Worm (Caenorhabditis elegans) whole organism, L4 larva: ENCODE data around the gene grd-8.

Source experiments
- R02D3.7 ChIP-seq: fragments of 150-350 bp; sonication (generic microtip); optimal IDR thresholded peaks from 3 replicates; lab custom pipeline; 2014; ENCODE audit warnings: missing biosample characterization, missing genetic modification characterization
- T20F7.1 ChIP-seq: fragments of 200-800 bp; sonication (Bioruptor generic); optimal IDR thresholded peaks from 2 replicates; lab custom pipeline; 2018; ENCODE audit warnings: mild to moderate bottlenecking, missing genetic modification characterization, missing compliant biosample characterization
- Y105C5A.15 ChIP-seq: fragments of 200-800 bp; sonication (Bioruptor generic); IDR thresholded peaks from 2 replicates; pipeline ENCODE4 v1.3.6; 2022; ENCODE audit warnings: missing genetic modification characterization, missing compliant biosample characterization
- Y5F2A.4 ChIP-seq: fragments of 200-800 bp; sonication (Bioruptor generic); optimal IDR thresholded peaks from 2 replicates; lab custom pipeline; 2018; ENCODE audit warnings: mild to moderate bottlenecking, missing genetic modification characterization, missing compliant biosample characterization
- ZK337.2 ChIP-seq: fragments of 200-800 bp; sonication (Bioruptor generic); IDR thresholded peaks from 2 replicates; pipeline ENCODE4 v1.3.6; 2022; ENCODE audit warnings: missing genetic modification reagents, missing genetic modification characterization, missing compliant biosample characterization
- ZK546.5 ChIP-seq, 2 experiments: sonication (generic microtip); optimal IDR thresholded peaks; 2 replicates each; lab custom pipeline; 2017; ENCODE audit warnings: missing biosample characterization in 2 of 2, missing genetic modification characterization in 2 of 2
- arid-1 ChIP-seq: fragments of 200-800 bp; sonication (Bioruptor generic); conservative IDR thresholded peaks from 2 replicates; pipeline ENCODE4 v1.3.6; 2022; ENCODE audit warnings: missing genetic modification reagents, missing genetic modification characterization, missing compliant biosample characterization
- ceh-28 ChIP-seq: fragments of 150-350 bp; optimal IDR thresholded peaks from 2 replicates; lab custom pipeline; 2014; ENCODE audit warnings: missing biosample characterization, missing genetic modification reagents, missing genetic modification characterization
- ceh-32 ChIP-seq: sonication (generic microtip); optimal IDR thresholded peaks from 2 replicates; lab custom pipeline; 2016; ENCODE audit warnings: mild to moderate bottlenecking, missing genetic modification characterization, missing compliant biosample characterization; ENCODE audit not compliant: poor library complexity
- ceh-82 ChIP-seq: sonication (generic microtip); optimal IDR thresholded peaks from 2 replicates; lab custom pipeline; 2017; ENCODE audit warnings: missing biosample characterization, missing genetic modification characterization
- cey-2 ChIP-seq: sonication (generic microtip); optimal IDR thresholded peaks from 3 replicates; lab custom pipeline; 2017; ENCODE audit warnings: missing genetic modification characterization, mild to moderate bottlenecking, missing compliant biosample characterization, antibody characterized with exemption, borderline replicate concordance; ENCODE audit not compliant: insufficient read depth
- daf-16 ChIP-seq, 3 experiments: sonication (generic microtip); optimal IDR thresholded peaks; 2 replicates each; lab custom pipeline; 2016 to 2017; ENCODE audit warnings: missing genetic modification characterization in 3 of 3, missing genetic modification reagents in 3 of 3, mild to moderate bottlenecking in 2 of 3, missing compliant biosample characterization in 2 of 3, missing biosample characterization in 1 of 3, moderate library complexity in 1 of 3
- dmd-8 ChIP-seq: fragments of 200-800 bp; sonication (Bioruptor generic); IDR thresholded peaks from 2 replicates; pipeline ENCODE4 v1.3.6; 2022; ENCODE audit warnings: missing genetic modification characterization, missing compliant biosample characterization
- dmd-9 ChIP-seq: fragments of 200-800 bp; sonication (Bioruptor generic); IDR thresholded peaks from 2 replicates; pipeline ENCODE4 v1.3.6; 2022; ENCODE audit warnings: missing genetic modification reagents, missing genetic modification characterization, missing compliant biosample characterization
- dpl-1 ChIP-seq: fragments of 150-350 bp; optimal IDR thresholded peaks from 2 replicates; lab custom pipeline; 2014; ENCODE audit warnings: missing biosample characterization, missing genetic modification reagents, missing genetic modification characterization
- egl-27 ChIP-seq: sonication (generic microtip); optimal IDR thresholded peaks from 3 replicates; lab custom pipeline; 2017; ENCODE audit warnings: missing biosample characterization, missing genetic modification reagents, missing genetic modification characterization
- fkh-10 ChIP-seq: fragments of 150-350 bp; optimal IDR thresholded peaks from 2 replicates; lab custom pipeline; 2014; ENCODE audit warnings: missing biosample characterization, missing genetic modification reagents, missing genetic modification characterization
- gei-8 ChIP-seq: fragments of 200-800 bp; sonication (Bioruptor generic); optimal IDR thresholded peaks from 2 replicates; lab custom pipeline; 2018; ENCODE audit warnings: mild to moderate bottlenecking, missing genetic modification characterization, missing compliant biosample characterization
- hlh-11 ChIP-seq: fragments of 200-800 bp; sonication (Bioruptor generic); optimal IDR thresholded peaks from 2 replicates; lab custom pipeline; 2018; ENCODE audit warnings: mild to moderate bottlenecking, missing genetic modification characterization, missing compliant biosample characterization
- hmg-1.1 ChIP-seq: fragments of 200-800 bp; sonication (Bioruptor generic); IDR thresholded peaks from 2 replicates; pipeline ENCODE4 v1.3.6; 2022; ENCODE audit warnings: missing genetic modification reagents, missing genetic modification characterization, missing compliant biosample characterization
- lin-1 ChIP-seq: fragments of 200-800 bp; sonication (Bioruptor generic); IDR thresholded peaks from 2 replicates; pipeline ENCODE4 v1.3.6; 2022; ENCODE audit warnings: missing genetic modification reagents, missing genetic modification characterization, missing compliant biosample characterization
- lin-29 ChIP-seq: fragments of 200-800 bp; sonication (Bioruptor generic); IDR thresholded peaks from 2 replicates; pipeline ENCODE4 v1.3.6; 2022; ENCODE audit warnings: missing genetic modification reagents, missing genetic modification characterization, missing compliant biosample characterization
- lin-39 ChIP-seq: fragments of 150-350 bp; optimal IDR thresholded peaks from 2 replicates; lab custom pipeline; 2014; ENCODE audit warnings: missing biosample characterization, missing genetic modification reagents, missing genetic modification characterization
- lir-3 ChIP-seq: sonication (generic microtip); optimal IDR thresholded peaks from 2 replicates; lab custom pipeline; 2016; ENCODE audit warnings: mild to moderate bottlenecking, missing genetic modification characterization, missing compliant biosample characterization
- madf-9 ChIP-seq: fragments of 200-800 bp; sonication (Bioruptor generic); conservative IDR thresholded peaks from 2 replicates; pipeline ENCODE4 v1.3.6; 2022; ENCODE audit warnings: missing genetic modification reagents, missing genetic modification characterization, missing compliant biosample characterization
- mdt-29 ChIP-seq: fragments of 200-800 bp; sonication (Bioruptor generic); IDR thresholded peaks from 2 replicates; pipeline ENCODE4 v1.3.6; 2022; ENCODE audit warnings: missing genetic modification reagents, missing genetic modification characterization, missing compliant biosample characterization
- mep-1 ChIP-seq: fragments of 150-350 bp; sonication (generic microtip); optimal IDR thresholded peaks from 3 replicates; lab custom pipeline; 2014; ENCODE audit warnings: missing biosample characterization, missing genetic modification characterization
- mes-2 ChIP-seq: sonication (generic microtip); optimal IDR thresholded peaks from 2 replicates; lab custom pipeline; 2016; ENCODE audit warnings: missing genotype, mild to moderate bottlenecking, missing genetic modification characterization, missing compliant biosample characterization; ENCODE audit not compliant: poor library complexity, severe bottlenecking
- mxl-2 ChIP-seq: fragments of 200-800 bp; sonication (Bioruptor generic); conservative IDR thresholded peaks from 2 replicates; pipeline ENCODE4 v1.3.6; 2022; ENCODE audit warnings: missing genetic modification reagents, missing genetic modification characterization, missing compliant biosample characterization
- nhr-111 ChIP-seq: fragments of 200-800 bp; sonication (Bioruptor generic); optimal IDR thresholded peaks from 2 replicates; lab custom pipeline; 2018; ENCODE audit warnings: mild to moderate bottlenecking, missing genetic modification characterization, missing compliant biosample characterization
- nhr-237 ChIP-seq: sonication (generic microtip); optimal IDR thresholded peaks from 2 replicates; lab custom pipeline; 2017; ENCODE audit warnings: missing biosample characterization, missing genetic modification characterization
- nhr-28 ChIP-seq: fragments of 150-350 bp; optimal IDR thresholded peaks from 2 replicates; lab custom pipeline; 2014; ENCODE audit warnings: missing biosample characterization, missing genetic modification characterization
- nhr-41 ChIP-seq: fragments of 200-800 bp; sonication (Bioruptor generic); IDR thresholded peaks from 2 replicates; pipeline ENCODE4 v1.3.6; 2022; ENCODE audit warnings: missing genetic modification reagents, missing genetic modification characterization, missing compliant biosample characterization
- nhr-42 ChIP-seq: fragments of 200-800 bp; sonication (Bioruptor generic); IDR thresholded peaks from 2 replicates; pipeline ENCODE4 v1.3.6; 2022; ENCODE audit warnings: missing genetic modification characterization, missing compliant biosample characterization
- nhr-77 ChIP-seq: fragments of 150-350 bp; optimal IDR thresholded peaks from 2 replicates; lab custom pipeline; 2014; ENCODE audit warnings: missing biosample characterization, missing genetic modification characterization
- pha-4 ChIP-seq, 2 experiments: fragments of 150-350 bp in 1 of 2; fragments of 200-800 bp in 1 of 2; sonication (Bioruptor generic) in 1 of 2; IDR thresholded peaks in 1 of 2; optimal IDR thresholded peaks in 1 of 2; 2 replicates each; pipeline versions ENCODE4 v1.3.6 to Lab custom; 2014 to 2022; ENCODE audit warnings: missing genetic modification characterization in 2 of 2, missing genetic modification reagents in 2 of 2, missing biosample characterization in 1 of 2, missing compliant biosample characterization in 1 of 2
- saeg-2 ChIP-seq: fragments of 200-800 bp; sonication (Bioruptor generic); IDR thresholded peaks from 2 replicates; pipeline ENCODE4 v1.3.6; 2022; ENCODE audit warnings: missing genetic modification reagents, missing genetic modification characterization, missing compliant biosample characterization
- sdz-12 ChIP-seq: fragments of 200-800 bp; sonication (Bioruptor generic); optimal IDR thresholded peaks from 2 replicates; lab custom pipeline; 2018; ENCODE audit warnings: mild to moderate bottlenecking, missing genetic modification characterization, missing compliant biosample characterization
- snpc-1.2 ChIP-seq: fragments of 200-800 bp; sonication (Bioruptor generic); IDR thresholded peaks from 2 replicates; pipeline ENCODE4 v1.3.6; 2022; ENCODE audit warnings: missing genetic modification reagents, missing genetic modification characterization, missing compliant biosample characterization
- snpc-4 ChIP-seq: fragments of 150-350 bp; optimal IDR thresholded peaks from 2 replicates; lab custom pipeline; 2014; ENCODE audit warnings: missing biosample characterization, missing genetic modification characterization
- spr-1 ChIP-seq: sonication (generic microtip); optimal IDR thresholded peaks from 2 replicates; lab custom pipeline; 2016; ENCODE audit warnings: mild to moderate bottlenecking, missing genetic modification characterization, missing compliant biosample characterization
- tag-97 ChIP-seq: fragments of 200-800 bp; sonication (Bioruptor generic); IDR thresholded peaks from 2 replicates; pipeline ENCODE4 v1.3.6; 2022; ENCODE audit warnings: missing genetic modification characterization, missing compliant biosample characterization
- tra-1 ChIP-seq: fragments of 200-800 bp; sonication (Bioruptor generic); IDR thresholded peaks from 2 replicates; pipeline ENCODE4 v1.3.6; 2022; ENCODE audit warnings: missing genetic modification reagents, missing genetic modification characterization, missing compliant biosample characterization
- unc-130 ChIP-seq: sonication (generic microtip); optimal IDR thresholded peaks from 2 replicates; lab custom pipeline; 2016; ENCODE audit warnings: missing genetic modification reagents, missing genetic modification characterization, missing compliant biosample characterization
- unc-39 ChIP-seq: sonication (generic microtip); optimal IDR thresholded peaks from 2 replicates; lab custom pipeline; 2017; ENCODE audit warnings: missing biosample characterization, missing genetic modification characterization
- unc-62 ChIP-seq, 3 experiments: fragments of 150-350 bp in 1 of 3; sonication (generic microtip); optimal IDR thresholded peaks in 2 of 3; peaks in 1 of 3; 1 replicate in 1 of 3; 2 replicates in 2 of 3; lab custom pipeline; 2014 to 2017; ENCODE audit warnings: missing biosample characterization in 3 of 3, missing genetic modification characterization in 3 of 3, missing genetic modification reagents in 3 of 3, missing genotype in 1 of 3

Gene grd-8

ce11 chrV:7854603-7855002 lies 12.3 kb downstream of the grd-8 start, which contains the start of the genes C37C3.9 and C37C3.18 (continued):
- no peak for TF ChIP-seq mdt-29 (GFP tag; lab: Robert Waterston, UW)
- no peak for TF ChIP-seq Y5F2A.4 (GFP tag; lab: Kevin White, UChicago)
- no peak for TF ChIP-seq unc-130 (GFP tag; lab: Kevin White, UChicago)
- TF ChIP-seq sdz-12, result no peak
- no peak for TF ChIP-seq Y105C5A.15 (GFP tag; lab: Robert Waterston, UW)
- no peak for TF ChIP-seq cey-2 (tag; lab: Kevin White, UChicago)
- no peak for TF ChIP-seq tag-97 (GFP tag; lab: Robert Waterston, UW)
- no peak for TF ChIP-seq nhr-111 (GFP tag; lab: Kevin White, UChicago)
- TF ChIP-seq mep-1 (tag; lab: Kevin White, UChicago), result peak; percentile 78
- no peak for TF ChIP-seq saeg-2 (GFP tag; lab: Robert Waterston, UW)
- peak; percentile 35; the same call in 1 of the 2 replicates for TF ChIP-seq nhr-42 (GFP tag; lab: Robert Waterston, UW)
- TF ChIP-seq nhr-237 (tag; lab: Kevin White, UChicago), result no peak
- TF ChIP-seq gei-8 (GFP tag; lab: Kevin White, UChicago), result no peak
- no peak for TF ChIP-seq ZK337.2 (GFP tag; lab: Robert Waterston, UW)
- no peak for TF ChIP-seq madf-9 (GFP tag; lab: Robert Waterston, UW)
- TF ChIP-seq egl-27, result no peak
- no peak for TF ChIP-seq ceh-28
- TF ChIP-seq ceh-82 (tag; lab: Kevin White, UChicago), result no peak
- TF ChIP-seq hmg-1.1, result peak; percentile 90

ce11 chrV:7855382-7855994 lies 13.2 kb downstream of the grd-8 start, which contains the start of gene C37C3.2:
Gene C37C3.2 (plus strand): TSS chrV:7855944.
- no peak for TF ChIP-seq nhr-41 (GFP tag; lab: Robert Waterston, UW)
- TF ChIP-seq fkh-10 (GFP tag; lab: Kevin White, UChicago), result no peak
- no peak for TF ChIP-seq lin-29
- no peak for TF ChIP-seq Y5F2A.4 (GFP tag; lab: Kevin White, UChicago)
- peak; percentile 34 for TF ChIP-seq T20F7.1 (GFP tag; lab: Kevin White, UChicago)
- TF ChIP-seq lir-3, result no peak
- TF ChIP-seq lin-1, result no peak
- no peak for TF ChIP-seq snpc-4 (tag; lab: Kevin White, UChicago)
- TF ChIP-seq ZK546.5 (tag; optimal IDR thresholded peaks at IDR 0.05; lab: Kevin White, UChicago), result no peak
- TF ChIP-seq hlh-11 (tag; lab: Kevin White, UChicago), result no peak
- no peak for TF ChIP-seq tag-97 (GFP tag; lab: Robert Waterston, UW)
- no peak for TF ChIP-seq tra-1
- TF ChIP-seq nhr-77 (tag; lab: Kevin White, UChicago), result peak; percentile 51
- TF ChIP-seq dpl-1 (GFP tag; lab: Kevin White, UChicago), result no peak
- no peak for TF ChIP-seq mep-1 (tag; lab: Kevin White, UChicago)
- 0 out of 2 replicates have a peak, but pooled peaks have one; percentile 15 for TF ChIP-seq arid-1 (GFP tag; lab: Robert Waterston, UW)
- TF ChIP-seq spr-1, result peak; percentile 2
- TF ChIP-seq unc-62 (GFP tag; optimal IDR thresholded peaks at IDR 0.05 in 1 of 2; lab: Kevin White, UChicago), result no peak
- TF ChIP-seq unc-62 (tag; optimal IDR thresholded peaks at IDR 0.05; lab: Kevin White, UChicago), result no peak
- TF ChIP-seq ceh-28, result no peak
- no peak for TF ChIP-seq ceh-32 (tag; lab: Kevin White, UChicago)
- TF ChIP-seq nhr-42 (GFP tag; lab: Robert Waterston, UW), result no peak
- no peak for TF ChIP-seq nhr-28 (tag; lab: Kevin White, UChicago)
- no peak for TF ChIP-seq lin-39
- TF ChIP-seq snpc-1.2 (GFP tag; lab: Robert Waterston, UW), result no peak; the same call in 1 of the 2 replicates
- no peak for TF ChIP-seq pha-4 (GFP tag; IDR thresholded peaks at IDR 0.05; lab: Robert Waterston, UW)
- TF ChIP-seq pha-4 (tag; optimal IDR thresholded peaks at IDR 0.05; lab: Kevin White, UChicago), result no peak
- TF ChIP-seq unc-39 (tag; lab: Kevin White, UChicago), result no peak
- no peak for TF ChIP-seq daf-16 (GFP tag; optimal IDR thresholded peaks at IDR 0.05; lab: Kevin White, UChicago)
- TF ChIP-seq daf-16 (tag; optimal IDR thresholded peaks at IDR 0.05; lab: Kevin White, UChicago), result peak; percentile 8
- TF ChIP-seq mes-2, result no peak
- no peak for TF ChIP-seq dmd-8 (GFP tag; lab: Robert Waterston, UW)
- no peak for TF ChIP-seq saeg-2 (GFP tag; lab: Robert Waterston, UW)
- no peak for TF ChIP-seq mxl-2 (GFP tag; lab: Robert Waterston, UW)
- no peak for TF ChIP-seq ZK337.2 (GFP tag; lab: Robert Waterston, UW)
- TF ChIP-seq dmd-9 (GFP tag; lab: Robert Waterston, UW), result no peak
- TF ChIP-seq R02D3.7 (tag; lab: Kevin White, UChicago), result no peak
